Fruit fly (Drosophila melanogaster): ENCODE measurements around the gene fkh.

DNA sequence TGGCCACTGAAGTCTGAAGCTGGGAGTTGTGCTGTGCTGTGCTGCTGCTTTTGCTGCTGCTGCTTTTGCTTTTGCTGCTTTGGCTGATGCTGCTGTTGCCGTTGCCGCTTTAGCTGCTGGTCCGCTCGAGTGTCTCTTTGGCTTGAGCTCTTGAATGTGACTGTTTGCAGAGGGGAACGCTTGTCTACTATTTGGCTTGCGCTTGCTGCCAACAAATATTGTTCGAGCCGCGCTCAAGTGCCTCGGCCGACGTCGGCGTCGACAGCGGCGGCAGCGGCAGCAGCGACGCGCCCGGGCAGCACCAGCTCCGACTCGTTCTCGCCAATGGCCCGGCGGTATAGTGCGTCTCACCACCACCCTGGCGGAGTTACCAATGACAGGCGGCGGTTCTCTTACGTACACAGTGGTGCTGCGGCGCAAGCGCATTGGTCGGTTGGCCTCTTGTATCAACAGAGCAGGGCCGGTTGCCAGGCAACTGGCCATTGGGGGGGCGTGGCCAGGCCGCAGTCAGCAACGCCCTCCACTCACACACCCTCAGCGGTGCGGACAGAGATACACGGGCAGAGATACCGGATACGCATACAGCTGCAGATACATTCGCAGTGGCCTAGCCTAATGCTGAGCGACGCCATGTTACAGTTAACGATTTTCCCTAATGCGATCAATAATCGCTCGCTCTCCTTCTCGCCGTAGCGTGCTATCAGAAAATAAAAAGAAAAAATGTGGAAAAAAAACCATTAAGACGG is at the start of gene fkh:
- no peak for TF ChIP-seq lola (GFP tag; optimal IDR thresholded peaks at IDR 0.05)
- TF ChIP-seq Myc (optimal IDR thresholded peaks at IDR 0.05) = no peak
- peak; percentile 83 for TF ChIP-seq Rel (GFP tag; optimal IDR thresholded peaks at IDR 0.05)
- TF ChIP-seq Rel (tag; optimal IDR thresholded peaks at IDR 0.05) = peak; percentile 49
- TF ChIP-seq h (GFP tag; optimal IDR thresholded peaks at IDR 0.05) = peak; percentile 98
- TF ChIP-seq usp (GFP tag; optimal IDR thresholded peaks at IDR 0.05) = no peak
- TF ChIP-seq Mio (GFP tag; optimal IDR thresholded peaks at IDR 0.05) = peak; percentile 87
